Worm (Caenorhabditis elegans): ENCODE measurements around the gene K12H6.7.

K12H6.7 gene

ce11 chrII:2871816-2872215, 35.1 kb upstream of the K12H6.7 start, which contains the start of gene Y110A2AL.10:
TSS of gene Y110A2AL.10 (minus strand) at chrII:2871916.
- TF ChIP-seq Y79H2A.3 (GFP tag; conservative IDR thresholded peaks at IDR 0.05) (no peak), F39B2.1 (GFP tag; IDR thresholded peaks at IDR 0.05) (no peak), akir-1 (GFP tag; optimal IDR thresholded peaks at IDR 0.05) (no peak), nhr-27 (tag; optimal IDR thresholded peaks at IDR 0.05) (no peak)

- TF ChIP-seq hlh-12 (tag; optimal IDR thresholded peaks at IDR 0.05) (no peak), egl-44 (GFP tag; IDR thresholded peaks at IDR 0.05) (no peak), tbx-9 (tag; optimal IDR thresholded peaks at IDR 0.05; ENCODE audit: borderline replicate concordance) (no peak), ceh-58 (GFP tag; IDR thresholded peaks at IDR 0.05) (no peak), B0336.3 (GFP tag; IDR thresholded peaks at IDR 0.05) (no peak), rec-8 (tag; optimal IDR thresholded peaks at IDR 0.05) (no peak), hrde-1 (tag; optimal IDR thresholded peaks at IDR 0.05; ENCODE audit: borderline replicate concordance) (no peak), cebp-2 (GFP tag; IDR thresholded peaks at IDR 0.05) (no peak), B0035.1 (tag; optimal IDR thresholded peaks at IDR 0.05) (no peak), pbrm-1 (GFP tag; IDR thresholded peaks at IDR 0.05) (no peak), Y95B8A.8 (GFP tag; IDR thresholded peaks at IDR 0.05) (no peak), hsf-1 (GFP tag; IDR thresholded peaks at IDR 0.05) (no peak), lin-26 (GFP tag; IDR thresholded peaks at IDR 0.05) (no peak), snpc-1.3 (tag; optimal IDR thresholded peaks at IDR 0.05; ENCODE audit: insufficient read depth) (no peak)
Measured at ce11 chrII:2867701-2868100, 30.9 kb upstream of the K12H6.7 start, which contains the start of gene Y110A2AL.2. TSS of gene Y110A2AL.2 (plus strand) at chrII:2868001.

- TF ChIP-seq F33H1.4 (GFP tag; IDR thresholded peaks at IDR 0.05) (no peak), gei-17 (GFP tag; optimal IDR thresholded peaks at IDR 0.05) (no peak), mes-4 (tag; optimal IDR thresholded peaks at IDR 0.05) (no peak), F52B5.7 (tag; optimal IDR thresholded peaks at IDR 0.05) (no peak), bed-2 (GFP tag; IDR thresholded peaks at IDR 0.05) (no peak), F49E8.2 (tag; optimal IDR thresholded peaks at IDR 0.05; ENCODE audit: insufficient read depth) (no peak), F10E7.11 (tag; optimal IDR thresholded peaks at IDR 0.05) (no peak), hrde-1 (tag; optimal IDR thresholded peaks at IDR 0.05; ENCODE audit: borderline replicate concordance) (no peak), F22D6.2 (tag; optimal IDR thresholded peaks at IDR 0.05) (no peak), F39B2.1 (GFP tag; IDR thresholded peaks at IDR 0.05) (no peak), ztf-18 (tag; optimal IDR thresholded peaks at IDR 0.05) (no peak), sptf-2 (GFP tag; optimal IDR thresholded peaks at IDR 0.05) (no peak), efl-1 (GFP tag; optimal IDR thresholded peaks at IDR 0.05) (no peak), cebp-1 (GFP tag; IDR thresholded peaks at IDR 0.05) (no peak), cebp-1 (tag; optimal IDR thresholded peaks at IDR 0.05) (no peak), dpl-1 (GFP tag; optimal IDR thresholded peaks at IDR 0.05) (no peak), ceh-79 (tag; optimal IDR thresholded peaks at IDR 0.05) (no peak), nfya-2 (GFP tag; IDR thresholded peaks at IDR 0.05) (no peak), tlf-1 (GFP tag; optimal IDR thresholded peaks at IDR 0.05) (no peak), rec-8 (tag; optimal IDR thresholded peaks at IDR 0.05) (no peak), hmg-20 (GFP tag; IDR thresholded peaks at IDR 0.05) (no peak)
Measured at ce11 chrII:2866541-2867124, 29.9 kb upstream of the K12H6.7 start, which contains the start of the genes Y110A2AL.9 and Y110A2AL.3. TSS of gene Y110A2AL.9 (minus strand) at chrII:2866641. TSS of gene Y110A2AL.3 (plus strand) at chrII:2867074.
